Fruit fly (Drosophila melanogaster): Measurements from ENCODE around the gene CG4438.

- no peak for TF ChIP-seq CG7368 (GFP tag; optimal IDR thresholded peaks at IDR 0.05)
- no peak for TF ChIP-seq Lpt (GFP tag; optimal IDR thresholded peaks at IDR 0.05)
- no peak for TF ChIP-seq pdm3 (GFP tag; optimal IDR thresholded peaks at IDR 0.05)
- TF ChIP-seq CG16779 (tag; optimal IDR thresholded peaks at IDR 0.05): no peak
- no peak for TF ChIP-seq CG11762 (GFP tag; optimal IDR thresholded peaks at IDR 0.05; ENCODE audit: insufficient read depth)
Observed at dm6 chr2L:9415053-9415452, 17.3 kb upstream of the CG4438 start, which contains the start of gene Shawl.
